Worm (Caenorhabditis elegans) whole organism, midembryonic: Measurements from ENCODE around the gene C08F8.9.

Experiments
- T22C8.4 ChIP-seq: fragments of 200-800 bp; sonication (Bioruptor generic); IDR thresholded peaks from 2 replicates; pipeline ENCODE4 v1.3.6; 2022; ENCODE audit warnings: missing genetic modification characterization, missing compliant biosample characterization
- cog-1 ChIP-seq: sonication (generic microtip); optimal IDR thresholded peaks from 2 replicates; lab custom pipeline; 2016; ENCODE audit warnings: missing genetic modification characterization, missing compliant biosample characterization
- flt-1 ChIP-seq: fragments of 200-800 bp; sonication (Bioruptor generic); IDR thresholded peaks from 2 replicates; pipeline ENCODE4 v1.3.6; 2022; ENCODE audit warnings: missing genetic modification characterization, missing compliant biosample characterization
- klf-2 ChIP-seq: fragments of 200-800 bp; sonication (Bioruptor generic); conservative IDR thresholded peaks from 2 replicates; pipeline ENCODE4 v1.3.6; 2022; ENCODE audit warnings: missing genetic modification reagents, missing genetic modification characterization, missing compliant biosample characterization
- tab-1 ChIP-seq: fragments of 200-800 bp; sonication (Bioruptor generic); IDR thresholded peaks from 2 replicates; pipeline ENCODE4 v1.3.6; 2022; ENCODE audit warnings: missing genetic modification characterization, missing compliant biosample characterization
- ztf-23 ChIP-seq: fragments of 200-800 bp; sonication (Bioruptor generic); IDR thresholded peaks from 2 replicates; pipeline ENCODE4 v1.3.6; 2022; ENCODE audit warnings: missing genetic modification reagents, missing genetic modification characterization, missing compliant biosample characterization

- no peak for TF ChIP-seq tab-1
- TF ChIP-seq T22C8.4 (GFP tag; lab: Robert Waterston, UW), result no peak
- no peak for TF ChIP-seq klf-2 (GFP tag; lab: Robert Waterston, UW)
- no peak for TF ChIP-seq cog-1 (tag; lab: Kevin White, UChicago)
- TF ChIP-seq flt-1 (GFP tag; lab: Robert Waterston, UW), result no peak
- TF ChIP-seq ztf-23 (GFP tag; lab: Robert Waterston, UW), result no peak
Observed at ce11 chrIV:11164831-11165230, 13.6 kb downstream of the C08F8.9 start, which contains the start of gene C08F8.6.
